Fruit fly (Drosophila melanogaster) whole organism, embryonic: ENCODE data around the gene CrebB.
A peak's percentile ranks its signal among the peaks of the same experiment; 100 is the strongest.

Experiments
- Atf6 ChIP-seq: fragments of 200-800 bp; sonication (Bioruptor generic); IDR thresholded peaks from 2 replicates; pipeline ENCODE4 v1.3.6; 2022; ENCODE audit warnings: missing biosample characterization, missing genetic modification characterization
- CG10462 ChIP-seq: fragments of 200-800 bp; sonication (Bioruptor generic); optimal IDR thresholded peaks from 2 replicates; lab custom pipeline; 2016; ENCODE audit warnings: missing biosample characterization, missing genetic modification characterization
- CG11504 ChIP-seq: fragments of 200-800 bp; sonication (Bioruptor generic); optimal IDR thresholded peaks from 3 replicates; lab custom pipeline; 2019; ENCODE audit warnings: missing biosample characterization, mild to moderate bottlenecking, missing genetic modification characterization, moderate library complexity
- CG12155 ChIP-seq: fragments of 200-800 bp; sonication (Bioruptor generic); optimal IDR thresholded peaks from 3 replicates; lab custom pipeline; 2016; ENCODE audit warnings: missing biosample characterization, missing genetic modification characterization
- CG13287 ChIP-seq: fragments of 200-800 bp; sonication (Bioruptor generic); IDR thresholded peaks from 2 replicates; pipeline ENCODE4 v1.3.6; 2022; ENCODE audit warnings: missing biosample characterization, missing genetic modification characterization; ENCODE audit not compliant: partially characterized antibody
- CG13424 ChIP-seq: fragments of 200-800 bp; sonication (Bioruptor generic); optimal IDR thresholded peaks from 2 replicates; lab custom pipeline; 2019; ENCODE audit warnings: missing biosample characterization, mild to moderate bottlenecking, missing genetic modification characterization, moderate library complexity
- CG14441 ChIP-seq: fragments of 200-800 bp; sonication (Bioruptor generic); IDR thresholded peaks from 2 replicates; pipeline ENCODE4 v1.3.6; 2022; ENCODE audit warnings: missing biosample characterization, missing genetic modification characterization
- CG16815 ChIP-seq: fragments of 200-800 bp; sonication (Bioruptor generic); optimal IDR thresholded peaks from 3 replicates; lab custom pipeline; 2017; ENCODE audit warnings: missing biosample characterization, mild to moderate bottlenecking, missing genetic modification characterization
- CG17385 ChIP-seq: fragments of 200-800 bp; sonication (Bioruptor generic); optimal IDR thresholded peaks from 3 replicates; lab custom pipeline; 2018; ENCODE audit warnings: missing biosample characterization, mild to moderate bottlenecking, missing genetic modification characterization
- CG1832 ChIP-seq: fragments of 200-800 bp; sonication (Bioruptor generic); optimal IDR thresholded peaks from 2 replicates; lab custom pipeline; 2017; ENCODE audit warnings: missing biosample characterization, mild to moderate bottlenecking, missing genetic modification characterization, inconsistent platforms
- CG2199 ChIP-seq: fragments of 200-800 bp; sonication (Bioruptor generic); IDR thresholded peaks from 3 replicates; pipeline ENCODE4 v1.3.6; 2022; ENCODE audit warnings: missing biosample characterization, missing genetic modification characterization
- CG32767 ChIP-seq: fragments of 200-800 bp; sonication (Bioruptor generic); IDR thresholded peaks from 2 replicates; pipeline ENCODE4 v1.3.6; 2022; ENCODE audit warnings: missing biosample characterization, missing genetic modification characterization
- CG32772 ChIP-seq: fragments of 200-800 bp; sonication (Bioruptor generic); IDR thresholded peaks from 2 replicates; pipeline ENCODE4 v1.3.6; 2022; ENCODE audit warnings: missing biosample characterization, missing genetic modification characterization
- CG34422 ChIP-seq: fragments of 200-800 bp; sonication (Bioruptor generic); IDR thresholded peaks from 3 replicates; pipeline ENCODE4 v1.3.6; 2022; ENCODE audit warnings: missing biosample characterization, missing genetic modification characterization
- CG6791 ChIP-seq: fragments of 200-800 bp; sonication (Bioruptor generic); IDR thresholded peaks from 3 replicates; pipeline ENCODE4 v1.3.6; 2022; ENCODE audit warnings: missing biosample characterization, missing genetic modification characterization; ENCODE audit not compliant: partially characterized antibody
- CG9215 ChIP-seq: fragments of 200-800 bp; sonication (Bioruptor generic); IDR thresholded peaks from 2 replicates; pipeline ENCODE4 v1.3.6; 2022; ENCODE audit warnings: missing biosample characterization, missing genetic modification characterization
- CG9817 ChIP-seq: fragments of 200-800 bp; sonication (Bioruptor generic); optimal IDR thresholded peaks from 2 replicates; lab custom pipeline; 2018; ENCODE audit warnings: missing biosample characterization, mild to moderate bottlenecking, missing genetic modification characterization, moderate library complexity
- CkIIα-i1 ChIP-seq: fragments of 200-800 bp; sonication (Bioruptor generic); IDR thresholded peaks from 2 replicates; pipeline ENCODE4 v1.3.6; 2022; ENCODE audit warnings: missing biosample characterization, missing genetic modification characterization
- Dp ChIP-seq: fragments of 200-800 bp; sonication (Bioruptor generic); optimal IDR thresholded peaks from 2 replicates; lab custom pipeline; 2018; ENCODE audit warnings: missing biosample characterization, mild to moderate bottlenecking, missing genetic modification characterization, moderate library complexity
- Fer1 ChIP-seq: fragments of 200-800 bp; sonication (Bioruptor generic); optimal IDR thresholded peaks from 2 replicates; lab custom pipeline; 2017; ENCODE audit warnings: missing biosample characterization, mild to moderate bottlenecking, missing genetic modification characterization
- Fer2 ChIP-seq: fragments of 200-800 bp; sonication (Bioruptor generic); optimal IDR thresholded peaks from 2 replicates; lab custom pipeline; 2018; ENCODE audit warnings: missing biosample characterization, mild to moderate bottlenecking, missing genetic modification characterization, moderate library complexity
- Gsc ChIP-seq: fragments of 200-800 bp; sonication (Bioruptor generic); IDR thresholded peaks from 2 replicates; pipeline ENCODE4 v1.3.6; 2022; ENCODE audit warnings: missing biosample characterization, missing genetic modification characterization
- Hmx ChIP-seq: fragments of 200-800 bp; sonication (Bioruptor generic); optimal IDR thresholded peaks from 2 replicates; lab custom pipeline; 2016; ENCODE audit warnings: missing biosample characterization, missing genetic modification characterization
- Hr78 ChIP-seq, 2 experiments: fragments of 200-800 bp in 1 of 2; fragments of >200 bp in 1 of 2; sonication (Bioruptor generic) in 1 of 2; optimal IDR thresholded peaks; 2 replicates each; lab custom pipeline; 2017 to 2019; ENCODE audit warnings: missing biosample characterization in 2 of 2, missing genetic modification characterization in 2 of 2, mild to moderate bottlenecking in 1 of 2, moderate library complexity in 1 of 2
- Lim3 ChIP-seq: fragments of 200-800 bp; sonication (Bioruptor generic); IDR thresholded peaks from 2 replicates; pipeline ENCODE4 v1.3.6; 2022; ENCODE audit warnings: missing biosample characterization, missing genetic modification characterization
- Mad ChIP-seq: fragments of 200-800 bp; sonication (Bioruptor generic); optimal IDR thresholded peaks from 2 replicates; lab custom pipeline; 2016; ENCODE audit warnings: missing biosample characterization, missing genetic modification characterization
- NC2β ChIP-seq: fragments of 200-800 bp; sonication (Bioruptor generic); optimal IDR thresholded peaks from 2 replicates; lab custom pipeline; 2016; ENCODE audit warnings: missing biosample characterization, missing genetic modification characterization
- NK7.1 ChIP-seq: fragments of 200-800 bp; sonication (Bioruptor generic); optimal IDR thresholded peaks from 3 replicates; lab custom pipeline; 2016; ENCODE audit warnings: missing biosample characterization, missing genetic modification characterization
- Nf-YC ChIP-seq: fragments of 200-800 bp; optimal IDR thresholded peaks from 3 replicates; lab custom pipeline; 2019; ENCODE audit warnings: missing biosample characterization, mild to moderate bottlenecking, missing genetic modification characterization, moderate library complexity
- Vsx1 ChIP-seq: fragments of 200-800 bp; sonication (Bioruptor generic); optimal IDR thresholded peaks from 2 replicates; lab custom pipeline; 2017; ENCODE audit warnings: missing biosample characterization, mild to moderate bottlenecking, missing genetic modification characterization, missing genetic modification reagents
- abd-A ChIP-seq: fragments of 200-800 bp; sonication (Bioruptor generic); optimal IDR thresholded peaks from 3 replicates; lab custom pipeline; 2019; ENCODE audit warnings: missing biosample characterization, mild to moderate bottlenecking, missing genetic modification characterization, moderate library complexity
- ash1 ChIP-seq: fragments of 200-800 bp; sonication (Bioruptor generic); optimal IDR thresholded peaks from 2 replicates; lab custom pipeline; 2018; ENCODE audit warnings: missing biosample characterization, mild to moderate bottlenecking, missing genetic modification characterization
- cad ChIP-seq: fragments of >200 bp; optimal IDR thresholded peaks from 2 replicates; lab custom pipeline; 2017; ENCODE audit warnings: missing biosample characterization, missing genetic modification characterization
- chn ChIP-seq: fragments of 200-800 bp; sonication (Bioruptor generic); optimal IDR thresholded peaks from 2 replicates; lab custom pipeline; 2016; ENCODE audit warnings: missing biosample characterization, missing genetic modification characterization
- dm ChIP-seq: fragments of 200-800 bp; sonication (Bioruptor generic); optimal IDR thresholded peaks from 3 replicates; lab custom pipeline; 2016; ENCODE audit warnings: missing biosample characterization, missing genetic modification characterization
- dpn ChIP-seq, 2 experiments: fragments of 200-800 bp; sonication (Bioruptor generic); optimal IDR thresholded peaks; 3 replicates each; lab custom pipeline; 2016; ENCODE audit warnings: missing biosample characterization in 2 of 2, missing genetic modification characterization in 2 of 2
- dysf ChIP-seq: fragments of 200-800 bp; sonication (Bioruptor generic); IDR thresholded peaks from 3 replicates; pipeline ENCODE4 v1.3.6; 2022; ENCODE audit warnings: missing biosample characterization, missing genetic modification characterization
- emc ChIP-seq: fragments of 200-800 bp; sonication (Bioruptor generic); optimal IDR thresholded peaks from 2 replicates; lab custom pipeline; 2016; ENCODE audit warnings: missing biosample characterization, missing genetic modification characterization
- en ChIP-seq: fragments of 200-800 bp; sonication (Bioruptor generic); optimal IDR thresholded peaks from 2 replicates; lab custom pipeline; 2016; ENCODE audit warnings: missing biosample characterization, missing genetic modification characterization
- fd3F ChIP-seq: fragments of 200-800 bp; sonication (Bioruptor generic); optimal IDR thresholded peaks from 2 replicates; lab custom pipeline; 2018; ENCODE audit warnings: missing biosample characterization, mild to moderate bottlenecking, missing genetic modification characterization, moderate library complexity
- hkb ChIP-seq, 2 experiments: fragments of 200-800 bp in 1 of 2; fragments of >200 bp in 1 of 2; sonication (Bioruptor generic) in 1 of 2; IDR thresholded peaks in 1 of 2; optimal IDR thresholded peaks in 1 of 2; 2 replicates each; pipeline versions ENCODE4 v1.3.6 to Lab custom; 2017 to 2022; ENCODE audit warnings: missing biosample characterization in 1 of 2, missing genetic modification characterization in 1 of 2
- nerfin-1 ChIP-seq: fragments of 200-800 bp; sonication (Bioruptor generic); optimal IDR thresholded peaks from 3 replicates; lab custom pipeline; 2019; ENCODE audit warnings: missing biosample characterization, mild to moderate bottlenecking, missing genetic modification characterization, moderate library complexity
- pnt ChIP-seq: fragments of 200-800 bp; sonication (Bioruptor generic); optimal IDR thresholded peaks from 3 replicates; lab custom pipeline; 2016; ENCODE audit warnings: missing biosample characterization, missing genetic modification characterization
- prd ChIP-seq, 3 experiments: fragments of >200 bp in 2 of 3; fragments of 200-800 bp in 1 of 3; sonication (Bioruptor generic) in 1 of 3; optimal IDR thresholded peaks in 2 of 3; IDR thresholded peaks in 1 of 3; 2 replicates in 2 of 3; 3 replicates in 1 of 3; pipeline versions ENCODE4 v1.3.6 to Lab custom; 2017 to 2022; ENCODE audit warnings: missing biosample characterization in 1 of 3, missing genetic modification characterization in 1 of 3
- sima ChIP-seq: fragments of 200-800 bp; sonication (Bioruptor generic); optimal IDR thresholded peaks from 2 replicates; lab custom pipeline; 2016; ENCODE audit warnings: missing biosample characterization, missing genetic modification characterization
- slbo ChIP-seq: fragments of 200-800 bp; sonication (Bioruptor generic); IDR thresholded peaks from 2 replicates; pipeline ENCODE4 v1.3.6; 2022; ENCODE audit warnings: missing biosample characterization, missing genetic modification characterization
- sna ChIP-seq: fragments of 200-800 bp; sonication (Bioruptor generic); IDR thresholded peaks from 2 replicates; pipeline ENCODE4 v1.3.6; 2022; ENCODE audit warnings: missing biosample characterization, missing genetic modification characterization; ENCODE audit not compliant: partially characterized antibody
- tio ChIP-seq: fragments of 200-800 bp; sonication (Bioruptor generic); optimal IDR thresholded peaks from 2 replicates; lab custom pipeline; 2017; ENCODE audit warnings: missing biosample characterization, missing genetic modification characterization, inconsistent platforms
- vnd ChIP-seq: fragments of 200-800 bp; sonication (Bioruptor generic); IDR thresholded peaks from 3 replicates; pipeline ENCODE4 v1.3.6; 2022; ENCODE audit warnings: missing biosample characterization, missing genetic modification characterization; ENCODE audit not compliant: partially characterized antibody
- wor ChIP-seq: fragments of 200-800 bp; sonication (Bioruptor generic); IDR thresholded peaks from 2 replicates; pipeline ENCODE4 v1.3.6; 2022; ENCODE audit warnings: missing biosample characterization, missing genetic modification characterization
- zfh2 ChIP-seq: fragments of 200-800 bp; sonication (Bioruptor generic); optimal IDR thresholded peaks from 2 replicates; lab custom pipeline; 2016; ENCODE audit warnings: missing biosample characterization, missing genetic modification characterization

CrebB gene

DNA sequence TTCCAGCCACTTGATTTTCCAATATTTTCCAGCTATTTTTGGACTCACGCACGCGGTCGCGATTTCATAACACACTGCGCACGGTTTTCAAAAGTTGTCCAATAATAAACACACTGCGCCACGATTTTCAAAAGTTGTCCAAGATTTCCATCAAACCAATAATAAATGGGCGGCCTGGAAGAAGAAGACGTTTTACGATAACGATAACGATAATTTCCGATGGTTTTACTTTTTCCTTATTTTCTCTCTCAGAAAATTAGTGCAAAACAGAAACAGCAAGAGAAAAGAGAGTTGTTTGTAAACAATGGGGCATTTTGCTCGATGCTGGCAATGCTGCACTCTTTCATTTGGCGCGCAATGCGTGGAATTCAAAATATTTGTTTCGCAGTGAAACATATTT, 43.8 kb downstream of the CrebB start, which contains the start of gene Nt5b (continued):
- TF ChIP-seq Gsc (GFP tag; lab: Robert Waterston, UW), result no peak
- peak; percentile 65; the same call in 1 of the 3 replicates for TF ChIP-seq CG6791 (GFP tag; lab: Robert Waterston, UW)
- no peak for TF ChIP-seq Hmx (GFP tag; lab: Kevin White, UChicago)
- no peak for TF ChIP-seq Vsx1 (GFP tag; lab: Kevin White, UChicago)
- TF ChIP-seq en (GFP tag; lab: Kevin White, UChicago), result no peak
- no peak for TF ChIP-seq Mad (GFP tag; lab: Kevin White, UChicago)
- TF ChIP-seq ash1 (GFP tag; lab: Kevin White, UChicago), result no peak
- TF ChIP-seq Lim3 (GFP tag; lab: Robert Waterston, UW), result no peak
- no peak for TF ChIP-seq CG2199
- no peak for TF ChIP-seq CG16815 (GFP tag; lab: Kevin White, UChicago)
- no peak for TF ChIP-seq NK7.1
- no peak for TF ChIP-seq Fer1
- no peak for TF ChIP-seq tio (GFP tag; lab: Kevin White, UChicago)
- no peak for TF ChIP-seq CG9817 (tag; lab: Kevin White, UChicago)
- peak; percentile 65 for TF ChIP-seq CG13287 (GFP tag; lab: Robert Waterston, UW)
- TF ChIP-seq wor (GFP tag; lab: Robert Waterston, UW), result no peak
- TF ChIP-seq Nf-YC, result no peak
- no peak for TF ChIP-seq pnt
- TF ChIP-seq abd-A (tag; lab: Kevin White, UChicago), result no peak
- no peak for TF ChIP-seq nerfin-1 (tag; lab: Kevin White, UChicago)
- TF ChIP-seq dm, result no peak
- TF ChIP-seq sna, result peak; percentile 19; the same call in 1 of the 2 replicates
- TF ChIP-seq dpn (GFP tag; optimal IDR thresholded peaks at IDR 0.05; lab: Kevin White, UChicago), result no peak
- no peak for TF ChIP-seq CG11504
- TF ChIP-seq Dp (GFP tag; lab: Kevin White, UChicago), result peak; percentile 79
- TF ChIP-seq slbo (GFP tag; lab: Robert Waterston, UW), result no peak
- no peak for TF ChIP-seq zfh2 (GFP tag; lab: Kevin White, UChicago)
- no peak for TF ChIP-seq fd3F (GFP tag; lab: Kevin White, UChicago)
- no peak for TF ChIP-seq CkIIα-i1 (GFP tag; lab: Robert Waterston, UW)
- TF ChIP-seq Atf6 (GFP tag; lab: Robert Waterston, UW), result no peak
- no peak for TF ChIP-seq CG13424
- TF ChIP-seq CG1832, result no peak
- no peak for TF ChIP-seq CG10462 (GFP tag; lab: Kevin White, UChicago)
- no peak for TF ChIP-seq Fer2 (tag; lab: Kevin White, UChicago)
- no peak for TF ChIP-seq NC2β (GFP tag; lab: Kevin White, UChicago)
- no peak for TF ChIP-seq CG12155 (GFP tag; lab: Kevin White, UChicago)
- no peak for TF ChIP-seq sima (GFP tag; lab: Kevin White, UChicago)
- TF ChIP-seq CG14441, result no peak
- no peak for TF ChIP-seq Hr78 (GFP tag; optimal IDR thresholded peaks at IDR 0.05; lab: Kevin White, UChicago)
- no peak for TF ChIP-seq chn (GFP tag; lab: Kevin White, UChicago)
- TF ChIP-seq dysf, result no peak
- 0 out of 3 replicates have a peak, but pooled peaks have one; percentile 46 for TF ChIP-seq vnd (GFP tag; lab: Robert Waterston, UW)
- TF ChIP-seq emc (GFP tag; lab: Kevin White, UChicago), result no peak
- TF ChIP-seq CG17385, result peak; percentile 88
- TF ChIP-seq CG32772 (GFP tag; lab: Robert Waterston, UW), result no peak
- peak; percentile 86 for TF ChIP-seq CG9215
- TF ChIP-seq CG32767 (GFP tag; lab: Robert Waterston, UW), result no peak
- TF ChIP-seq cad, result no peak
- no peak for TF ChIP-seq prd (optimal IDR thresholded peaks at IDR 0.05; lab: Kevin White, UChicago)
- no peak for TF ChIP-seq prd (GFP tag; IDR thresholded peaks at IDR 0.05; lab: Robert Waterston, UW)
- no peak for TF ChIP-seq hkb (optimal IDR thresholded peaks at IDR 0.05; lab: Kevin White, UChicago)
- TF ChIP-seq hkb (GFP tag; IDR thresholded peaks at IDR 0.05; lab: Robert Waterston, UW), result no peak
- no peak for TF ChIP-seq CG34422 (GFP tag; lab: Robert Waterston, UW)
